Fruit fly (Drosophila melanogaster) whole organism, wandering third instar larva: Measurements from ENCODE around the gene Surf1.

Source experiments
- Abd-B ChIP-seq: fragments of >200 bp; optimal IDR thresholded peaks from 2 replicates; lab custom pipeline; 2017; ENCODE audit warnings: missing biosample characterization, missing genetic modification characterization
- CG32264 ChIP-seq: fragments of 200-800 bp; sonication (Bioruptor generic); optimal IDR thresholded peaks from 2 replicates; lab custom pipeline; 2016; ENCODE audit warnings: missing biosample characterization, missing genetic modification characterization
- CG9705 ChIP-seq: fragments of 200-800 bp; sonication (Bioruptor generic); optimal IDR thresholded peaks from 2 replicates; lab custom pipeline; 2018; ENCODE audit warnings: missing biosample characterization, mild to moderate bottlenecking, missing genetic modification characterization
- CrebA ChIP-seq: fragments of 200-800 bp; sonication (Bioruptor generic); optimal IDR thresholded peaks from 2 replicates; lab custom pipeline; 2016; ENCODE audit warnings: missing biosample characterization, mild to moderate bottlenecking, missing genetic modification characterization, borderline replicate concordance
- Dfd ChIP-seq: fragments of >200 bp; optimal IDR thresholded peaks from 2 replicates; lab custom pipeline; 2017; ENCODE audit warnings: missing biosample characterization, missing genetic modification characterization
- Dif ChIP-seq: fragments of 200-275, 200-300 bp; sonication (Bioruptor generic); optimal IDR thresholded peaks from 2 replicates; lab custom pipeline; 2018; ENCODE audit warnings: missing biosample characterization, missing genetic modification characterization; ENCODE audit not compliant: partially characterized antibody
- GATAd ChIP-seq: sonication (Bioruptor generic); optimal IDR thresholded peaks from 2 replicates; lab custom pipeline; 2016; ENCODE audit warnings: missing biosample characterization, missing genetic modification characterization
- HLH106 ChIP-seq: fragments of 200-800 bp; optimal IDR thresholded peaks from 3 replicates; lab custom pipeline; 2019; ENCODE audit warnings: missing biosample characterization, mild to moderate bottlenecking, missing genetic modification characterization, moderate library complexity
- Hnf4 ChIP-seq: fragments of 200-800 bp; sonication (Bioruptor generic); optimal IDR thresholded peaks from 2 replicates; lab custom pipeline; 2016; ENCODE audit warnings: missing biosample characterization, mild to moderate bottlenecking, missing genetic modification characterization
- Hr78 ChIP-seq: fragments of >200 bp; optimal IDR thresholded peaks from 2 replicates; lab custom pipeline; 2017; ENCODE audit warnings: missing biosample characterization, missing genetic modification characterization
- Hr83 ChIP-seq: fragments of 200-300 bp; sonication (Bioruptor generic); optimal IDR thresholded peaks from 2 replicates; lab custom pipeline; 2016; ENCODE audit warnings: missing biosample characterization, mild to moderate bottlenecking, missing genetic modification characterization, moderate library complexity; ENCODE audit not compliant: poor library complexity, severe bottlenecking
- Jra ChIP-seq: sonication (Bioruptor generic); optimal IDR thresholded peaks from 2 replicates; lab custom pipeline; 2016; ENCODE audit warnings: missing biosample characterization, missing genetic modification characterization
- Mio ChIP-seq: sonication (Bioruptor generic); optimal IDR thresholded peaks from 2 replicates; lab custom pipeline; 2016; ENCODE audit warnings: missing biosample characterization, missing genetic modification characterization
- Myc ChIP-seq: fragments of >200 bp; optimal IDR thresholded peaks from 2 replicates; lab custom pipeline; 2017
- N ChIP-seq: fragments of >200 bp; optimal IDR thresholded peaks from 2 replicates; lab custom pipeline; 2018; ENCODE audit warnings: missing biosample characterization, missing external identifiers, missing genetic modification characterization
- OdsH ChIP-seq: fragments of 200-800 bp; sonication (Bioruptor generic); optimal IDR thresholded peaks from 2 replicates; lab custom pipeline; 2016; ENCODE audit warnings: missing biosample characterization, mild to moderate bottlenecking, missing genetic modification characterization
- Rel ChIP-seq, 2 experiments: fragments of 200-800 bp; sonication (Bioruptor generic) in 1 of 2; optimal IDR thresholded peaks; 2 replicates in 1 of 2; 3 replicates in 1 of 2; lab custom pipeline; 2016 to 2019; ENCODE audit warnings: mild to moderate bottlenecking in 2 of 2, missing biosample characterization in 2 of 2, missing genetic modification characterization in 2 of 2, moderate library complexity in 1 of 2
- Sp1 ChIP-seq: fragments of 200-800 bp; sonication (Bioruptor generic); optimal IDR thresholded peaks from 3 replicates; lab custom pipeline; 2019; ENCODE audit warnings: missing biosample characterization, mild to moderate bottlenecking, missing genetic modification characterization, moderate library complexity
- Vsx2 ChIP-seq: fragments of 200-300, 225-300 bp; sonication (Bioruptor generic); optimal IDR thresholded peaks from 2 replicates; lab custom pipeline; 2018; ENCODE audit warnings: missing biosample characterization, missing genetic modification characterization; ENCODE audit not compliant: partially characterized antibody
- br ChIP-seq: fragments of 200-800 bp; sonication (Bioruptor generic); optimal IDR thresholded peaks from 2 replicates; lab custom pipeline; 2016; ENCODE audit warnings: missing biosample characterization, missing genetic modification characterization
- brk ChIP-seq: fragments of 200-800 bp; sonication (Bioruptor generic); optimal IDR thresholded peaks from 2 replicates; lab custom pipeline; 2016; ENCODE audit warnings: missing biosample characterization, mild to moderate bottlenecking, missing genetic modification characterization
- dl ChIP-seq, 2 experiments: fragments of 175-275, 200-275 bp in 1 of 2; fragments of 200-275 bp in 1 of 2; sonication (Bioruptor generic); optimal IDR thresholded peaks; lab custom pipeline; 2018; ENCODE audit warnings: mild to moderate bottlenecking in 2 of 2, missing biosample characterization in 2 of 2, missing genetic modification characterization in 2 of 2, moderate library complexity in 2 of 2; ENCODE audit not compliant: partially characterized antibody in 2 of 2, insufficient read depth in 1 of 2
- dmrt93B ChIP-seq: fragments of 200-800 bp; sonication (Bioruptor generic); optimal IDR thresholded peaks from 2 replicates; lab custom pipeline; 2018; ENCODE audit warnings: missing biosample characterization, mild to moderate bottlenecking, missing genetic modification characterization
- dsf ChIP-seq: sonication (Bioruptor generic); optimal IDR thresholded peaks from 2 replicates; lab custom pipeline; 2016; ENCODE audit warnings: missing biosample characterization, missing genetic modification characterization, borderline replicate concordance
- ey ChIP-seq: fragments of 200-800 bp; sonication (Bioruptor generic); optimal IDR thresholded peaks from 2 replicates; lab custom pipeline; 2016; ENCODE audit warnings: missing biosample characterization, missing genetic modification characterization
- foxo ChIP-seq, 2 experiments: fragments of 200-800 bp; sonication (Bioruptor generic); optimal IDR thresholded peaks; 2 replicates in 1 of 2; 3 replicates in 1 of 2; lab custom pipeline; 2016 to 2017; ENCODE audit warnings: missing biosample characterization in 2 of 2, missing genetic modification characterization in 2 of 2
- fru ChIP-seq: fragments of 200-800 bp; sonication (Bioruptor generic); optimal IDR thresholded peaks from 3 replicates; lab custom pipeline; 2016; ENCODE audit warnings: missing biosample characterization, mild to moderate bottlenecking, missing genetic modification characterization
- h ChIP-seq: fragments of 200-800 bp; sonication (Bioruptor generic); optimal IDR thresholded peaks from 3 replicates; lab custom pipeline; 2016; ENCODE audit warnings: missing biosample characterization, mild to moderate bottlenecking, missing genetic modification characterization
- jim ChIP-seq: fragments of 175-275, 200-325 bp; sonication (Bioruptor generic); optimal IDR thresholded peaks from 2 replicates; lab custom pipeline; 2016; ENCODE audit warnings: missing biosample characterization, mild to moderate bottlenecking, missing genetic modification characterization
- lola ChIP-seq: fragments of >200 bp; optimal IDR thresholded peaks from 2 replicates; lab custom pipeline; 2017; ENCODE audit warnings: missing biosample characterization, missing genetic modification characterization
- pan ChIP-seq: fragments of >200 bp; optimal IDR thresholded peaks from 2 replicates; lab custom pipeline; 2017
- psq ChIP-seq: fragments of 200-800 bp; sonication (Bioruptor generic); optimal IDR thresholded peaks from 3 replicates; lab custom pipeline; 2017; ENCODE audit warnings: missing biosample characterization, mild to moderate bottlenecking, missing genetic modification characterization, moderate library complexity
- rgr ChIP-seq: fragments of 200-800 bp; sonication (Bioruptor generic); optimal IDR thresholded peaks from 3 replicates; lab custom pipeline; 2016; ENCODE audit warnings: missing biosample characterization, mild to moderate bottlenecking, missing genetic modification characterization
- sage ChIP-seq: fragments of 200-800 bp; sonication (Bioruptor generic); optimal IDR thresholded peaks from 2 replicates; lab custom pipeline; 2016; ENCODE audit warnings: missing biosample characterization, mild to moderate bottlenecking, missing genetic modification characterization
- sv ChIP-seq: fragments of 200-800 bp; sonication (Bioruptor generic); optimal IDR thresholded peaks from 3 replicates; lab custom pipeline; 2016; ENCODE audit warnings: missing biosample characterization, missing genetic modification characterization
- tai ChIP-seq: sonication (Bioruptor generic); optimal IDR thresholded peaks from 2 replicates; lab custom pipeline; 2016; ENCODE audit warnings: missing biosample characterization, missing genetic modification characterization
- usp ChIP-seq: fragments of >200 bp; optimal IDR thresholded peaks from 2 replicates; lab custom pipeline; 2017; ENCODE audit warnings: missing biosample characterization, missing genetic modification characterization
- woc ChIP-seq: sonication (Bioruptor generic); optimal IDR thresholded peaks from 2 replicates; lab custom pipeline; 2016; ENCODE audit warnings: missing biosample characterization, mild to moderate bottlenecking, missing genetic modification characterization

Gene Surf1

DNA sequence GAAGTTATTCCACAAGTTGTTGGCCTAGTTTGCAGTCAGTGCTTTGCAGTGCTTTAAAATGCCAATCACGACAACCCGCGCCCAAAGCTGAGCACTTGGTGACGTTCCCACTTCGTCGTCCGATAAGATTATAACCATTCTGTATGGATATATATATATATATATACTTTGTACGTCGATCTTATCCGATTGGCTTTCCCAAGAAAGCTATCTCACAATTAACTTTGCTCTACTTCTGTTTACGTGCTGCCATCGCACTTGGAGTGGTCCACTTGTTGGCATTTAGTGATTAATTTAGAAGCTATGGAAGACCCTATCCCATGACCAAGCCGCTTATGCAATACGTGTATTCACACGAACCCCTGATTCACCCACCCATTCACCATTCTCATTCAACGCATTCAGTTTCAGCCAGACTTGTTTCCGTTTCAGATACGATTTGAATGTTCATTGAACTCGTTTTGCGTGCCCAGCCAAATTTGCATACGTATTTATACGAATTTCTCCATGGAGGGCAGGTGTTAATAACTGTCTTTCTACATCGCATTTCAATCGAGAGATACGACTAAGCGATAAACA, 3.9 kb downstream of the Surf1 start:
- no peak for TF ChIP-seq woc (GFP tag; lab: Kevin White, UChicago)

DNA sequence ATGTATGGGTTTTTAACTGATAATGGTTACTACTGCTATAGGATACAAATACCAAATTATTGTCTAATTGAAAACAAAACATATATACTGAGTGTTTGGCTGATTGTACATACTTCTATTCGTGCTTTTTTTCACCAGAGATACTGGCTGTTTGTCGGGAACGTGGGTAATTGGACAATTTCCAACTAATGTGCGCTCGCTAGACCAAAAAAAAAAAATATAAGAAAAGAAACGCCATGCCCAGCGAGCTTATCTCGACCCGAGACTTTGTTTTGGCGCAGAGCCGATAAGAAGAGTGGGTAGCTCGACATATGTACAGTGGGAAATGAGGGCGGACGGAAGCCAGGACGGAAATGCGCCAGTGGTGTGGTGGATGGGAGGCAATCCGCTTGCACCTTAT, 5.0 kb downstream of the Surf1 start:
- no peak for TF ChIP-seq Dif (GFP tag; lab: Kevin White, UChicago)

DNA sequence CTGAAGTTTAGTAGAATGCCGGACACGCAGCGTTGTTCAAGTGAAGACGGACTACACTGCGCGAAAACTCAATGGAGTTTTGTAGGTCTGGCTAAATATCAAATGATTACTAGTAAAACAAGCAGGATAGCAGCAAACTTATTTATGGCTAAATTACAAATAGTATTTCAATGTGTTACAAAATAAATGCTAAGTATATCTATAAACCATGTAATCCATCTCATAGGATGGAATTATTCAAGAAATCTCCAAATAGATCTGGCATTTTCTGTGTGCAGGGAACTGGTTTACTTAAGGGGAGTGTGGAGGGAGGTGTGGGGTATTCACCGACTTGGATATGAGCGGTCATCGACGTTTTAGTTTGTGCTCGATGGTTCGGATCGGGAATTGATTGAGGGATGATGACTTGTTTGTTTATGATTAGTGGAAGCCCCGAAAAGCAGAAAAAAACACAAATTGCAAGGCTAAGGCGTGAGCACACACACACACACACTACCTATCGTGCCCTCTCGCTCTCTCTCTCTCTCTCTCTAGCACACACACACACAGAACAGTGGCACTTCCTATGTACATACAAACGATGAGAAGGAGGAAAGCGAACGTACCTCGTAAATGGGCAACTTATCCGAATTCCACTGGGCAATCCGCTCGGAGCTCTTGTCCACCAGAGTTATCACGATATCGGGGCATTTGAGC, 5.8 kb downstream of the Surf1 start:
- peak; percentile 59 for TF ChIP-seq woc (GFP tag; lab: Kevin White, UChicago)
- TF ChIP-seq Rel (GFP tag; optimal IDR thresholded peaks at IDR 0.05; lab: Kevin White, UChicago) = no peak
- TF ChIP-seq Rel (tag; optimal IDR thresholded peaks at IDR 0.05; lab: Kevin White, UChicago) = peak; percentile 78
- TF ChIP-seq Vsx2 (GFP tag; lab: Kevin White, UChicago) = no peak
- no peak for TF ChIP-seq jim
- TF ChIP-seq CG32264 (GFP tag; lab: Kevin White, UChicago) = no peak
- TF ChIP-seq GATAd (GFP tag; lab: Kevin White, UChicago) = no peak
- TF ChIP-seq Abd-B (GFP tag; lab: Kevin White, UChicago) = no peak
- TF ChIP-seq HLH106 (tag; lab: Kevin White, UChicago) = no peak
- TF ChIP-seq ey (GFP tag; lab: Kevin White, UChicago) = peak; percentile 72
- no peak for TF ChIP-seq Myc (lab: Kevin White, UChicago)
- TF ChIP-seq dsf (GFP tag; lab: Kevin White, UChicago) = no peak
- TF ChIP-seq Hr78 = no peak
- peak; percentile 74 for TF ChIP-seq sv (GFP tag; lab: Kevin White, UChicago)
- TF ChIP-seq Mio (GFP tag; lab: Kevin White, UChicago) = no peak
- TF ChIP-seq N (GFP tag; lab: Kevin White, UChicago) = peak; percentile 16
- peak in 1 of 2 experiments; percentile 24 for TF ChIP-seq foxo (GFP tag; optimal IDR thresholded peaks at IDR 0.05; lab: Kevin White, UChicago)
- TF ChIP-seq dmrt93B (GFP tag; lab: Kevin White, UChicago) = no peak
- TF ChIP-seq CrebA (GFP tag; lab: Kevin White, UChicago) = no peak
- TF ChIP-seq fru (GFP tag; lab: Kevin White, UChicago) = peak; percentile 39
- no peak for TF ChIP-seq h (GFP tag; lab: Kevin White, UChicago)
- TF ChIP-seq pan (lab: Kevin White, UChicago) = no peak
- peak; percentile 22 for TF ChIP-seq br (GFP tag; lab: Kevin White, UChicago)
- TF ChIP-seq Hr83 (GFP tag; lab: Kevin White, UChicago) = no peak
- no peak for TF ChIP-seq CG9705 (GFP tag; lab: Kevin White, UChicago)
- peak; percentile 67 for TF ChIP-seq OdsH (GFP tag; lab: Kevin White, UChicago)
- no peak for TF ChIP-seq tai (GFP tag; lab: Kevin White, UChicago)
- no peak for TF ChIP-seq lola
- no peak for TF ChIP-seq sage
- no peak for TF ChIP-seq Dfd (GFP tag; lab: Kevin White, UChicago)
- TF ChIP-seq brk (GFP tag; lab: Kevin White, UChicago) = no peak
- TF ChIP-seq Jra (GFP tag; lab: Kevin White, UChicago) = no peak
- TF ChIP-seq rgr = peak; percentile 60
- TF ChIP-seq dl (GFP tag; optimal IDR thresholded peaks at IDR 0.05; lab: Kevin White, UChicago; ENCODE audit: insufficient read depth in 1 of 2, partially characterized antibody in 2 of 2) = no peak
- TF ChIP-seq Sp1 = no peak
- TF ChIP-seq usp (GFP tag; lab: Kevin White, UChicago) = no peak
- no peak for TF ChIP-seq psq
- peak; percentile 58 for TF ChIP-seq Hnf4
- no peak for TF ChIP-seq Dif (GFP tag; lab: Kevin White, UChicago)
